Fruit fly (Drosophila melanogaster): Measurements from ENCODE around the gene BTBD9.

Gene BTBD9

DNA sequence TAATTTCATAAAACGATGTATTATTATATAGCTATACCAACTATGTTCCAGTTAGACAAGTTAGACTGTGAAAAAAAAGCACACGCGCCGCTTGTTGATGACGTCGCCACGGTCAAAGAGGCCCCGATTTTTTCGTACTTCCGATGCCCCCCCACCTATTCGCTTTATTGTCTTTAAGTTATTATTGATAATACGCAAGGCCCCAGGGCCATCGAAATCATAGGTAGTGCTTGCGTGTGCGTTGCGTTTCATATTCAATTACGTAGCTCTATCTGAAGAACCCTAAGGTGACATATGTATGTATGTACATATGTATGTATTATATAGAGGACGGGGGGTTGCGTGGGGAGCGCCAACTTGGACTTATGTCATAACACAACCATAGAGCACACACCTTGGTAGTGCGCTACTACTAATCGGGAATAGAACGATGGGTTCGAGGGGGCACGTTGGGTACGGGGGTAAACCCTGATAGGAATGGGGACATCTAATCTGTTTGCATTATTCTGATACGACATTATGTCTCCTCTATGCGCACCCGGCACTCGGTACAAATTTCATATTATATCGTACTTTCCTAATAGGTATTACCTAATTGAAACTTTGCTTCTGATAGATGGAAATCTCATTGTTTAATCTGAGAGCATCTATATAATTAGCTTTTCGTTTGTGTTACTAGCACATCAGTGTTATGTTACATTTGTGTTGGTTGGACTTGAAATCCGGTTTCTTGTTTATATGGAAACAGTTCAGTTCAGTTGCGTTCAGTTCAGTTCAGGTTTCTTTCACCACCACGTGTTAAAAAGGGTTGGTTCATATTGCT lies 28.5 kb upstream of the BTBD9 start:
- TF ChIP-seq Snoo (tag; optimal IDR thresholded peaks at IDR 0.05) (no peak), rn (GFP tag; IDR thresholded peaks at IDR 0.05) (no peak)

DNA sequence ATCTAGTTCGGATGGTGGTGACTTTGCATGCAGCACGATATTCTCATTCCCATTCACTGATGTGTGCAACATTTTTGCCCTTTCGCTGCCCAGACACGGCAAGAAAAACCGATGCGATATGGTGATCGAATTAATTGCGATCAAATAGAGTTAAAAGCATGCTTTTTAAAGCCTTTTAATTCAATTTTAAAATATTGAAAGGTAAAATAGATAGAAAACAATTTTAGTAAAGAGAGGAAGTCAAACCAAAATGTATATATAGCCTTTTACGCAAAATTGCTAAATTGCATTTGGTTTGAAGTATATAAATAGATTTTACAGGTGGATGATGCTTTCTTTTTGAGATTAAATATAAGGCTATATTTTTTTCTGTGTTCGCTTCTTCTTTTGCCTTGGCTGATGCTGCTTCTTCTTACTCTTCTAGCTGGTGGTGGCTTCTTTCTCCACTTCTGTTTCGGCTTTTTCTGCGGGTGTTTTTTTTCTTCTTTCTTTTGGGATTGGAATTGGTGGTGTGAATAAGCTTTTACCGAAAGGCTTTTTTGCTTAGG lies 27.3 kb upstream of the BTBD9 start:
- TF ChIP-seq gl (tag; optimal IDR thresholded peaks at IDR 0.05) (no peak), D1 (tag; optimal IDR thresholded peaks at IDR 0.05) (no peak), Snoo (tag; optimal IDR thresholded peaks at IDR 0.05) (no peak), Pif1A (GFP tag; optimal IDR thresholded peaks at IDR 0.05) (no peak), CG10348 (GFP tag; IDR thresholded peaks at IDR 0.05) (no peak), CG12605 (GFP tag; IDR thresholded peaks at IDR 0.05) (0 out of 2 replicates have a peak, but pooled peaks have one; percentile 14), CG13204 (GFP tag; optimal IDR thresholded peaks at IDR 0.05) (no peak), CG8301 (tag; optimal IDR thresholded peaks at IDR 0.05) (no peak), CG9948 (tag; optimal IDR thresholded peaks at IDR 0.05) (peak; percentile 26), CG15710 (tag; optimal IDR thresholded peaks at IDR 0.05) (no peak), EcR (GFP tag; optimal IDR thresholded peaks at IDR 0.05) (no peak), CG8159 (tag; optimal IDR thresholded peaks at IDR 0.05) (peak; percentile 37), Ets98B (GFP tag; IDR thresholded peaks at IDR 0.05) (no peak), CG14655 (GFP tag; optimal IDR thresholded peaks at IDR 0.05) (peak; percentile 28), CG4496 (GFP tag; IDR thresholded peaks at IDR 0.05) (no peak; the same call in 2 of the 3 replicates), CG32121 (GFP tag; IDR thresholded peaks at IDR 0.05) (no peak), fd96Ca (GFP tag; IDR thresholded peaks at IDR 0.05) (no peak), CG34367 (tag; optimal IDR thresholded peaks at IDR 0.05) (no peak), CG17806 (tag; optimal IDR thresholded peaks at IDR 0.05) (peak; percentile 15), Pif1B (GFP tag; optimal IDR thresholded peaks at IDR 0.05) (no peak), rn (GFP tag; IDR thresholded peaks at IDR 0.05) (no peak)

dm6 chrX:10741754-10742577 lies 26.4 kb upstream of the BTBD9 start:
- TF ChIP-seq CG34367 (tag; optimal IDR thresholded peaks at IDR 0.05) (peak; percentile 41), EcR (GFP tag; optimal IDR thresholded peaks at IDR 0.05) (peak; percentile 71), CG32121 (GFP tag; IDR thresholded peaks at IDR 0.05) (peak; percentile 26; the same call in 1 of the 2 replicates), CG4496 (GFP tag; IDR thresholded peaks at IDR 0.05) (peak; percentile 80), CG10348 (GFP tag; IDR thresholded peaks at IDR 0.05) (no peak), CG15710 (tag; optimal IDR thresholded peaks at IDR 0.05) (peak; percentile 53), fd96Ca (GFP tag; IDR thresholded peaks at IDR 0.05) (0 out of 3 replicates have a peak, but pooled peaks have one; percentile 29), CG13204 (GFP tag; optimal IDR thresholded peaks at IDR 0.05) (peak; percentile 50), CG9948 (tag; optimal IDR thresholded peaks at IDR 0.05) (peak; percentile 26), Ets98B (GFP tag; IDR thresholded peaks at IDR 0.05) (no peak), CG8301 (tag; optimal IDR thresholded peaks at IDR 0.05) (peak; percentile 51), gl (tag; optimal IDR thresholded peaks at IDR 0.05) (peak; percentile 61), Pif1A (GFP tag; optimal IDR thresholded peaks at IDR 0.05) (peak; percentile 25), Pif1B (GFP tag; optimal IDR thresholded peaks at IDR 0.05) (peak; percentile 11), rn (GFP tag; IDR thresholded peaks at IDR 0.05) (no peak), CG8159 (tag; optimal IDR thresholded peaks at IDR 0.05) (peak; percentile 48), CG14655 (GFP tag; optimal IDR thresholded peaks at IDR 0.05) (peak; percentile 75), CG12605 (GFP tag; IDR thresholded peaks at IDR 0.05) (peak; percentile 60; the same call in 1 of the 2 replicates), D1 (tag; optimal IDR thresholded peaks at IDR 0.05) (no peak), Snoo (tag; optimal IDR thresholded peaks at IDR 0.05) (no peak), CG17806 (tag; optimal IDR thresholded peaks at IDR 0.05) (peak; percentile 8)

DNA sequence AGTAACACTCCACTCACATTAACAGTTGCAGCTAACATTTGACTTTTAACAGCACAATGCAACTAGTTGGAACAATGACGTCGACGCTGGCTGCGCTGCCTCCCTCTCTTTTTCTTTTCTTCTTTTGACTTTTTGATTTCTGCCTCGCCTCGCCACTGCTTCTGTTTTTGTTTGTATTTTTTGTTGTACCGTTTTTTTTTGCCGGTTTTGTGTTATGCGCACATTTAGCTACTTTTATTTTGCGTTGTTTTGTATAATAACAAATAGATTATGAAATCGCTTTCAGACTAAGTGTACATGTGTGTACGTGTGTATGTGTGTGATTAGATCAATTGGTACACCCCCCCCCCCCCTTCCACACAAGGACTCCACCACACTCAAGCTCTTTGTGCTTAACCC lies 25.8 kb upstream of the BTBD9 start:
- TF ChIP-seq CG4496 (GFP tag; IDR thresholded peaks at IDR 0.05): peak; percentile 67; the same call in 2 of the 3 replicates
- TF ChIP-seq gl (tag; optimal IDR thresholded peaks at IDR 0.05): no peak
- no peak for TF ChIP-seq CG32121 (GFP tag; IDR thresholded peaks at IDR 0.05)
- TF ChIP-seq CG8159 (tag; optimal IDR thresholded peaks at IDR 0.05): peak; percentile 16
- no peak for TF ChIP-seq CG8301 (tag; optimal IDR thresholded peaks at IDR 0.05)
- no peak for TF ChIP-seq Pif1B (GFP tag; optimal IDR thresholded peaks at IDR 0.05)
- 0 out of 3 replicates have a peak, but pooled peaks have one; percentile 44 for TF ChIP-seq fd96Ca (GFP tag; IDR thresholded peaks at IDR 0.05)
- TF ChIP-seq Ets98B (GFP tag; IDR thresholded peaks at IDR 0.05): peak; percentile 41
- TF ChIP-seq rn (GFP tag; IDR thresholded peaks at IDR 0.05): no peak
- TF ChIP-seq CG17806 (tag; optimal IDR thresholded peaks at IDR 0.05): no peak
- no peak for TF ChIP-seq D1 (tag; optimal IDR thresholded peaks at IDR 0.05)
- TF ChIP-seq Pif1A (GFP tag; optimal IDR thresholded peaks at IDR 0.05): no peak
- TF ChIP-seq CG14655 (GFP tag; optimal IDR thresholded peaks at IDR 0.05): peak; percentile 43
- TF ChIP-seq CG12605 (GFP tag; IDR thresholded peaks at IDR 0.05): peak; percentile 60
- TF ChIP-seq Snoo (tag; optimal IDR thresholded peaks at IDR 0.05): no peak
- no peak for TF ChIP-seq CG10348 (GFP tag; IDR thresholded peaks at IDR 0.05)

DNA sequence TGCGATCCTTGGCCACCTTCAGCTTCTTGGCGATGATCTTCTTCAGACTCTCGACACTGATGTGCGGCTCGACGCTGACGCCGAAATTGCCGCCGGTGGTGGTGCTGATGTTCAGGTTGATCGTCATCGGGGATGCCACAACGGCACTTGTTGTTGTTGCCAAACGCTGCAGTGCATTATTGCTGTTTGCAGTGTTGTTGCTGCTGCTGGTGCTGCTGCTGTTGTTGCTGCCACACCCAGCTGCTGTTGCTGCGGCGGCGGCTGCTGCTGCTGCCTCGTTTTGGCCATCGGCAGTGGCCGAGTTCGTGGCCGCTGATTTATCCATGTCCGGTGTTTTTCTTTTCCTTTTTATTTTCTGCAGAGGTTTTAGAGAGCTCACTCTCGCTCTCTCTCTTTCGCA lies 24.5 kb upstream of the BTBD9 start:
- TF ChIP-seq CG9948 (tag; optimal IDR thresholded peaks at IDR 0.05): no peak
- TF ChIP-seq CG14655 (GFP tag; optimal IDR thresholded peaks at IDR 0.05): peak; percentile 37
- peak; percentile 51 for TF ChIP-seq CG13204 (GFP tag; optimal IDR thresholded peaks at IDR 0.05)
- TF ChIP-seq CG32121 (GFP tag; IDR thresholded peaks at IDR 0.05): peak; percentile 30; the same call in 1 of the 2 replicates
